Worm (Caenorhabditis elegans): ENCODE measurements around the gene C13A2.5.

DNA sequence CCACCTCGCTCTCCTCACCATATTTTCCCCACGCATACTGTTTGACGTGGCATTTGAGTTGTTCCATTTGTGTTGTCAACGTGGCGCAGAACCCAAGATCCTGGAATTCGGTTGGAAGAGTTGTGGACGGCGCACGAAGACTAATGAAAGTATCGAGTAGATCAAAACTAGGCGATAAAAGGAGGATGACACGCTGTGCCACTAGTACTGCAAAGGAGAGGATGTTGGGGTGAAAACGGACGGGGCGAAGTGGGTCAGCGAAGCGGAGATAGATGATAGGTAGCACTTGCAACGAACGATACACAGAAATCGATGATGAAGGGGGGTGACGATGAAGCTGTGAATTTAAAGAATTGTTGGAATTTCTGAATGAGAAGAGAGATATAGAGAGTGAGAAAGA is 28.6 kb upstream of the C13A2.5 start, which contains the start of gene C05C8.7:
- TF ChIP-seq ref-2 (tag; optimal IDR thresholded peaks at IDR 0.05): no peak
- no peak for TF ChIP-seq fkh-10 (GFP tag; optimal IDR thresholded peaks at IDR 0.05)
